Worm (Caenorhabditis elegans): ENCODE measurements around the gene H01G02.1.

The H01G02.1 gene

ce11 chrIV:11804053-11804452 lies at the start of gene H01G02.1:
H01G02.1 (minus strand) TSS chrIV:11804153.
- no peak for TF ChIP-seq lin-35 (GFP tag; optimal IDR thresholded peaks at IDR 0.05)

- TF ChIP-seq hpl-2 (GFP tag; optimal IDR thresholded peaks at IDR 0.05) (no peak), nhr-12 (tag; optimal IDR thresholded peaks at IDR 0.05) (no peak), unc-30 (tag; optimal IDR thresholded peaks at IDR 0.05) (no peak), mef-2 (tag; optimal IDR thresholded peaks at IDR 0.05) (no peak), fkh-8 (tag; optimal IDR thresholded peaks at IDR 0.05) (no peak), ces-1 (GFP tag; optimal IDR thresholded peaks at IDR 0.05) (no peak), fos-1 (tag; optimal IDR thresholded peaks at IDR 0.05) (no peak), alr-1 (tag; optimal IDR thresholded peaks at IDR 0.05; ENCODE audit: borderline replicate concordance) (no peak), ets-5 (GFP tag; IDR thresholded peaks at IDR 0.05) (no peak), lin-14 (GFP tag; optimal IDR thresholded peaks at IDR 0.05) (no peak), sup-37 (GFP tag; optimal IDR thresholded peaks at IDR 0.05) (no peak), ztf-4 (tag; optimal IDR thresholded peaks at IDR 0.05) (no peak)
These were observed 47.9 kb upstream of the H01G02.1 start, which contains the start of gene F38H4.5 for ce11 chrIV:11851882-11852281. F38H4.5 (plus strand) TSS chrIV:11852182.

- TF ChIP-seq isw-1 (GFP tag; IDR thresholded peaks at IDR 0.05) (no peak), fos-1 (tag; optimal IDR thresholded peaks at IDR 0.05) (no peak), lin-13 (GFP tag; optimal IDR thresholded peaks at IDR 0.05) (no peak), hlh-4 (tag; optimal IDR thresholded peaks at IDR 0.05) (no peak), aha-1 (tag; optimal IDR thresholded peaks at IDR 0.05) (no peak), nhr-19 (GFP tag; conservative IDR thresholded peaks at IDR 0.05) (no peak), mdl-1 (tag; optimal IDR thresholded peaks at IDR 0.05) (no peak), mef-2 (tag; optimal IDR thresholded peaks at IDR 0.05) (no peak), alr-1 (tag; optimal IDR thresholded peaks at IDR 0.05; ENCODE audit: borderline replicate concordance) (no peak), rnt-1 (tag; optimal IDR thresholded peaks at IDR 0.05) (no peak)
These were observed 43.9 kb upstream of the H01G02.1 start, which contains the start of the genes F38H4.6 and F38H4.4 for ce11 chrIV:11847771-11848312. F38H4.6 (minus strand) TSS chrIV:11847871. F38H4.4 (plus strand) TSS chrIV:11848262.

ce11 chrIV:11842121-11842520 lies 38.2 kb upstream of the H01G02.1 start, which contains the start of gene F38H4.3:
F38H4.3 (plus strand) TSS chrIV:11842421.
- no peak for TF ChIP-seq swsn-7 (tag; optimal IDR thresholded peaks at IDR 0.05)
- peak; percentile 7 for TF ChIP-seq fkh-8 (tag; optimal IDR thresholded peaks at IDR 0.05)

ce11 chrIV:11838657-11839056 lies 34.7 kb upstream of the H01G02.1 start, which contains the start of gene fbxb-3:
fbxb-3 (plus strand) TSS chrIV:11838957.
- TF ChIP-seq efl-3 (GFP tag; optimal IDR thresholded peaks at IDR 0.05): no peak
- TF ChIP-seq nhr-19 (GFP tag; conservative IDR thresholded peaks at IDR 0.05): no peak
- TF ChIP-seq hlh-4 (tag; optimal IDR thresholded peaks at IDR 0.05): no peak
- no peak for TF ChIP-seq Y116A8C.19 (tag; optimal IDR thresholded peaks at IDR 0.05; ENCODE audit: borderline replicate concordance)
- TF ChIP-seq blmp-1 (tag; optimal IDR thresholded peaks at IDR 0.05): no peak
- TF ChIP-seq C16A3.4 (tag; optimal IDR thresholded peaks at IDR 0.05): no peak
- TF ChIP-seq mep-1 (tag; optimal IDR thresholded peaks at IDR 0.05): no peak
- TF ChIP-seq irx-1 (tag; optimal IDR thresholded peaks at IDR 0.05): no peak

DNA sequence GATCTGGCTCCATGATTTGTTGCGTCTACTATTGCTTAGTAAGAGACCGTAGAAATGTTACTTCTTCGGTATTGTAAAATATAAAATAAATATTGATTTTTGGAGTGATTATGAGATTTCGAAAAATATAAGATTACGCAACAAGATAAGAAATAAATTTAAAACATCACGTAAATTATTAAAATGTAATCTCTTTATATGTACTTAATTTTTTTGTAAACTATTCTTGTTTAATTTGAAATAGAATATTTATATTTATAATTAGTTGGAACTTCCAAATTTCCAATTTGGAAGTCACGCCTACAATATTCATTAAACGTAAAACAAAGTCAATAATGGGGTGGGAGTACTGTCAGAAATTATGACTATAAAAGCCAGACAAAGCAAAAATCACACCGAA lies 29.5 kb upstream of the H01G02.1 start, which contains the start of gene M117.4:
TSS of gene M117.4 (minus strand) at position 101 of the 400 bp plus-strand sequence.
- TF ChIP-seq nhr-71 (tag; optimal IDR thresholded peaks at IDR 0.05) (no peak), ceh-88 (GFP tag; IDR thresholded peaks at IDR 0.05) (no peak), nhr-28 (tag; optimal IDR thresholded peaks at IDR 0.05) (no peak), fkh-4 (tag; optimal IDR thresholded peaks at IDR 0.05; ENCODE audit: borderline replicate concordance) (no peak), Y116A8C.19 (tag; optimal IDR thresholded peaks at IDR 0.05; ENCODE audit: borderline replicate concordance) (no peak), efl-3 (GFP tag; optimal IDR thresholded peaks at IDR 0.05) (no peak), nhr-85 (tag) (no peak)
